Worm (Caenorhabditis elegans): Measurements from ENCODE around the gene Y75B7AL.2.

Y75B7AL.2 gene

ce11 chrV:1358051-1358450 is at the start of gene Y75B7AL.2:
Y75B7AL.2 (minus strand) TSS chrV:1358151.
- TF ChIP-seq bed-3 (GFP tag; optimal IDR thresholded peaks at IDR 0.05) (no peak), mab-5 (tag; optimal IDR thresholded peaks at IDR 0.05) (no peak), ztf-11 (tag; optimal IDR thresholded peaks at IDR 0.05) (no peak), nhr-76 (tag; optimal IDR thresholded peaks at IDR 0.05) (no peak), mep-1 (tag; optimal IDR thresholded peaks at IDR 0.05) (no peak), nhr-28 (tag; optimal IDR thresholded peaks at IDR 0.05) (no peak), lin-32 (GFP tag; optimal IDR thresholded peaks at IDR 0.05) (no peak), unc-120 (tag; optimal IDR thresholded peaks at IDR 0.05; ENCODE audit: poor library complexity, severe bottlenecking) (no peak), mls-2 (tag; optimal IDR thresholded peaks at IDR 0.05) (no peak), nhr-237 (tag; optimal IDR thresholded peaks at IDR 0.05) (no peak), ceh-83 (GFP tag; optimal IDR thresholded peaks at IDR 0.05) (no peak), unc-39 (tag; optimal IDR thresholded peaks at IDR 0.05) (no peak)

ce11 chrV:1392900-1393299 is 34.9 kb upstream of the Y75B7AL.2 start, which contains the start of gene Y75B7AR.1:
Y75B7AR.1 (minus strand) TSS chrV:1393000.
- no peak for TF ChIP-seq M03D4.4 (tag; optimal IDR thresholded peaks at IDR 0.05)
- TF ChIP-seq elt-1 (tag; optimal IDR thresholded peaks at IDR 0.05; ENCODE audit: borderline replicate concordance, insufficient read depth), result no peak
- TF ChIP-seq flh-1 (GFP tag; optimal IDR thresholded peaks at IDR 0.05), result no peak
- TF ChIP-seq nhr-12 (tag; optimal IDR thresholded peaks at IDR 0.05), result no peak
- TF ChIP-seq ces-1 (GFP tag; optimal IDR thresholded peaks at IDR 0.05), result no peak

ce11 chrV:1390415-1390814 is 32.5 kb upstream of the Y75B7AL.2 start:
- TF ChIP-seq hlh-1 (tag; optimal IDR thresholded peaks at IDR 0.05) (no peak), elt-3 (tag; optimal IDR thresholded peaks at IDR 0.05) (no peak), nhr-76 (tag; optimal IDR thresholded peaks at IDR 0.05) (no peak), pha-4 (tag; optimal IDR thresholded peaks at IDR 0.05) (no peak), flh-1 (GFP tag; optimal IDR thresholded peaks at IDR 0.05) (no peak), sptf-1 (tag; optimal IDR thresholded peaks at IDR 0.05) (no peak), cnd-1 (tag; optimal IDR thresholded peaks at IDR 0.05) (no peak), lin-13 (tag; optimal IDR thresholded peaks at IDR 0.05) (no peak), ceh-43 (GFP tag; optimal IDR thresholded peaks at IDR 0.05) (no peak), tbx-8 (GFP tag; optimal IDR thresholded peaks at IDR 0.05) (no peak), snpc-4 (tag; optimal IDR thresholded peaks at IDR 0.05) (no peak), mep-1 (tag; optimal IDR thresholded peaks at IDR 0.05) (no peak), bed-3 (GFP tag; optimal IDR thresholded peaks at IDR 0.05) (no peak), unc-62 (GFP tag; optimal IDR thresholded peaks at IDR 0.05) (no peak), ham-2 (GFP tag; optimal IDR thresholded peaks at IDR 0.05) (no peak)

ce11 chrV:1389838-1390237 is 31.9 kb upstream of the Y75B7AL.2 start:
- no peak for TF ChIP-seq ceh-43 (GFP tag; optimal IDR thresholded peaks at IDR 0.05)
- no peak for TF ChIP-seq ces-1 (GFP tag; optimal IDR thresholded peaks at IDR 0.05)
- no peak for TF ChIP-seq unc-120 (tag; optimal IDR thresholded peaks at IDR 0.05; ENCODE audit: poor library complexity, severe bottlenecking)
- TF ChIP-seq lin-32 (GFP tag; optimal IDR thresholded peaks at IDR 0.05), result no peak
- no peak for TF ChIP-seq mls-2 (tag; optimal IDR thresholded peaks at IDR 0.05)
- no peak for TF ChIP-seq flh-1 (GFP tag; optimal IDR thresholded peaks at IDR 0.05)

- TF ChIP-seq blmp-1 (tag; optimal IDR thresholded peaks at IDR 0.05) (no peak), unc-62 (GFP tag; optimal IDR thresholded peaks at IDR 0.05) (no peak), lin-13 (tag; optimal IDR thresholded peaks at IDR 0.05) (no peak), pha-4 (tag; optimal IDR thresholded peaks at IDR 0.05) (no peak), unc-39 (tag; optimal IDR thresholded peaks at IDR 0.05) (no peak), lin-32 (GFP tag; optimal IDR thresholded peaks at IDR 0.05) (no peak), ceh-83 (GFP tag; optimal IDR thresholded peaks at IDR 0.05) (no peak)
Observed at ce11 chrV:1388247-1388646, 30.3 kb upstream of the Y75B7AL.2 start.

- TF ChIP-seq mls-2 (tag; optimal IDR thresholded peaks at IDR 0.05) (peak; percentile 26), ceh-43 (GFP tag; optimal IDR thresholded peaks at IDR 0.05) (peak; percentile 46), lin-13 (tag; optimal IDR thresholded peaks at IDR 0.05) (peak; percentile 1), unc-120 (tag; optimal IDR thresholded peaks at IDR 0.05; ENCODE audit: poor library complexity, severe bottlenecking) (peak; percentile 22), nhr-76 (tag; optimal IDR thresholded peaks at IDR 0.05) (no peak), ces-1 (GFP tag; optimal IDR thresholded peaks at IDR 0.05) (peak; percentile 90), sem-2 (GFP tag; optimal IDR thresholded peaks at IDR 0.05) (no peak), tbx-8 (GFP tag; optimal IDR thresholded peaks at IDR 0.05) (no peak), bed-3 (GFP tag; optimal IDR thresholded peaks at IDR 0.05) (no peak), ham-2 (GFP tag; optimal IDR thresholded peaks at IDR 0.05) (peak; percentile 6), lin-32 (GFP tag; optimal IDR thresholded peaks at IDR 0.05) (no peak)
Observed at ce11 chrV:1383206-1383908, 25.4 kb upstream of the Y75B7AL.2 start, which contains the start of gene rga-4. rga-4 (minus strand) TSS chrV:1383256.

Data from whole organism, mixed stage, embryonic.